Fruit fly (Drosophila melanogaster): ENCODE results near the gene prc.

DNA sequence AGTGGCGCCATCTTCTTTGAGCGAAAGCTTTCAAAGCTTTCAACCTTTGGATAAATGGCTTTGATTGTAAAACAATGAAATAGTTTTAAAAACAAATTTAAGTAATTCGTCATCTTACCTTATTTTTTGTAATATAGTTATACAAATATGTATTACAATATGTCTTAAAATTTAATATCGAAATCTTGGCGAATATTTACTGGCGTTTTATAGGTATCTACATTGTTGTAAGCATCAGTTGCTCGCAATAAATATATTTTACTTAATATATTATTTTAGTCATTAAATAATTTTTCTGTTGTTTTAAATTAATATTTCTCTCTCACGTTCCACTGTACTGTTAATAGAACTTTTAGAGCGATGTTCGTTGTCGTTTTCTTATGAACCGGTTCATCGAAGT, 24.3 kb downstream of the prc start, which contains the start of gene Rpt4R:
- TF ChIP-seq woc (GFP tag; optimal IDR thresholded peaks at IDR 0.05) (no peak), Jra (GFP tag; optimal IDR thresholded peaks at IDR 0.05) (no peak), Abd-B (GFP tag; optimal IDR thresholded peaks at IDR 0.05) (no peak), brk (GFP tag; optimal IDR thresholded peaks at IDR 0.05) (no peak), lola (GFP tag; optimal IDR thresholded peaks at IDR 0.05) (no peak), OdsH (GFP tag; optimal IDR thresholded peaks at IDR 0.05) (no peak), h (GFP tag; optimal IDR thresholded peaks at IDR 0.05) (no peak), Rel (GFP tag; optimal IDR thresholded peaks at IDR 0.05) (no peak), Rel (tag; optimal IDR thresholded peaks at IDR 0.05) (no peak)

All from whole organism, wandering third instar larva.